Fruit fly (Drosophila melanogaster) whole organism, embryonic: Measurements from ENCODE around the gene CG15014.

ENCODE experiments used
- Blimp-1 ChIP-seq: fragments of 200-800 bp; sonication (Bioruptor generic); optimal IDR thresholded peaks from 3 replicates; lab custom pipeline; 2018; ENCODE audit warnings: missing biosample characterization, missing genetic modification characterization, mild to moderate bottlenecking, moderate library complexity, missing genetic modification reagents
- CG10267 ChIP-seq: fragments of 200-800 bp; sonication (Bioruptor generic); optimal IDR thresholded peaks from 2 replicates; lab custom pipeline; 2018; ENCODE audit warnings: missing biosample characterization, mild to moderate bottlenecking, missing genetic modification characterization, moderate library complexity
- CG10431 ChIP-seq: fragments of 200-800 bp; sonication (Bioruptor generic); optimal IDR thresholded peaks from 3 replicates; lab custom pipeline; 2018; ENCODE audit warnings: missing biosample characterization, mild to moderate bottlenecking, missing genetic modification characterization
- CG10979 ChIP-seq: fragments of 200-800 bp; sonication (Bioruptor generic); optimal IDR thresholded peaks from 2 replicates; lab custom pipeline; 2018; ENCODE audit warnings: missing biosample characterization, mild to moderate bottlenecking, missing genetic modification characterization, moderate library complexity
- CG13287 ChIP-seq: fragments of 200-800 bp; sonication (Bioruptor generic); IDR thresholded peaks from 2 replicates; pipeline ENCODE4 v1.3.6; 2022; ENCODE audit warnings: missing biosample characterization, missing genetic modification characterization; ENCODE audit not compliant: partially characterized antibody
- CG13424 ChIP-seq: fragments of 200-800 bp; sonication (Bioruptor generic); optimal IDR thresholded peaks from 2 replicates; lab custom pipeline; 2019; ENCODE audit warnings: missing biosample characterization, mild to moderate bottlenecking, missing genetic modification characterization, moderate library complexity
- CG14710 ChIP-seq: fragments of 200-800 bp; sonication (Bioruptor generic); optimal IDR thresholded peaks from 3 replicates; lab custom pipeline; 2019; ENCODE audit warnings: missing biosample characterization, mild to moderate bottlenecking, missing genetic modification characterization, moderate library complexity
- CG15011 ChIP-seq: fragments of 200-800 bp; sonication (Bioruptor generic); optimal IDR thresholded peaks from 3 replicates; lab custom pipeline; 2018; ENCODE audit warnings: missing biosample characterization, mild to moderate bottlenecking, missing genetic modification characterization
- CG15514 ChIP-seq: fragments of 200-800 bp; sonication (Bioruptor generic); optimal IDR thresholded peaks from 3 replicates; lab custom pipeline; 2017; ENCODE audit warnings: missing biosample characterization, missing genetic modification characterization, mild to moderate bottlenecking, moderate library complexity, missing genetic modification reagents
- CG18262 ChIP-seq: fragments of 200-800 bp; optimal IDR thresholded peaks from 3 replicates; lab custom pipeline; 2019; ENCODE audit warnings: missing biosample characterization, mild to moderate bottlenecking, missing genetic modification characterization, moderate library complexity
- CG18619 ChIP-seq: fragments of 200-800 bp; sonication (Bioruptor generic); optimal IDR thresholded peaks from 3 replicates; lab custom pipeline; 2017; ENCODE audit warnings: missing biosample characterization, mild to moderate bottlenecking, missing genetic modification characterization
- CG18764 ChIP-seq: fragments of 200-800 bp; sonication (Bioruptor generic); optimal IDR thresholded peaks from 3 replicates; lab custom pipeline; 2016; ENCODE audit warnings: missing biosample characterization, missing genetic modification characterization
- CG2712 ChIP-seq: fragments of 200-800 bp; optimal IDR thresholded peaks from 3 replicates; lab custom pipeline; 2019; ENCODE audit warnings: missing biosample characterization, mild to moderate bottlenecking, missing genetic modification characterization, moderate library complexity
- CG4282 ChIP-seq: fragments of 200-800 bp; sonication (Bioruptor generic); optimal IDR thresholded peaks from 2 replicates; lab custom pipeline; 2016; ENCODE audit warnings: missing biosample characterization, missing genetic modification characterization
- CG6254 ChIP-seq: fragments of 200-800 bp; sonication (Bioruptor generic); optimal IDR thresholded peaks from 3 replicates; lab custom pipeline; 2017; ENCODE audit warnings: mild to moderate bottlenecking, missing biosample characterization, missing genetic modification reagents, missing genetic modification characterization
- CG7745 ChIP-seq: fragments of 200-800 bp; sonication (Bioruptor generic); optimal IDR thresholded peaks from 2 replicates; lab custom pipeline; 2018; ENCODE audit warnings: missing biosample characterization, mild to moderate bottlenecking, missing genetic modification characterization, moderate library complexity
- CG7987 ChIP-seq: fragments of 200-800 bp; sonication (Bioruptor generic); optimal IDR thresholded peaks from 2 replicates; lab custom pipeline; 2018; ENCODE audit warnings: missing biosample characterization, mild to moderate bottlenecking, missing genetic modification characterization, moderate library complexity
- CG9727 ChIP-seq: fragments of 200-800 bp; sonication (Bioruptor generic); optimal IDR thresholded peaks from 3 replicates; lab custom pipeline; 2017; ENCODE audit warnings: missing biosample characterization, mild to moderate bottlenecking, missing genetic modification characterization
- D ChIP-seq, 2 experiments: fragments of 200-800 bp in 1 of 2; fragments of >200 bp in 1 of 2; sonication (Bioruptor generic) in 1 of 2; optimal IDR thresholded peaks; 2 replicates in 1 of 2; 3 replicates in 1 of 2; lab custom pipeline; 2017; ENCODE audit warnings: mild to moderate bottlenecking in 1 of 2, missing biosample characterization in 1 of 2, missing genetic modification characterization in 1 of 2, missing genetic modification reagents in 1 of 2
- D19A ChIP-seq: fragments of 200-800 bp; optimal IDR thresholded peaks from 3 replicates; lab custom pipeline; 2019; ENCODE audit warnings: missing biosample characterization, mild to moderate bottlenecking, missing genetic modification characterization, moderate library complexity
- Kr ChIP-seq: fragments of 200-800 bp; sonication (Bioruptor generic); optimal IDR thresholded peaks from 2 replicates; lab custom pipeline; 2017; ENCODE audit warnings: missing biosample characterization, mild to moderate bottlenecking, missing genetic modification characterization
- Lim3 ChIP-seq: fragments of 200-800 bp; sonication (Bioruptor generic); IDR thresholded peaks from 2 replicates; pipeline ENCODE4 v1.3.6; 2022; ENCODE audit warnings: missing biosample characterization, missing genetic modification characterization
- Nf-YB ChIP-seq: fragments of 200-800 bp; sonication (Bioruptor generic); optimal IDR thresholded peaks from 3 replicates; lab custom pipeline; 2019; ENCODE audit warnings: missing biosample characterization, mild to moderate bottlenecking, missing genetic modification characterization, moderate library complexity
- Oaz ChIP-seq: fragments of 200-800 bp; sonication (Bioruptor generic); IDR thresholded peaks from 2 replicates; pipeline ENCODE4 v1.3.6; 2022; ENCODE audit warnings: missing biosample characterization, missing genetic modification characterization
- Pdp1 ChIP-seq, 2 experiments: fragments of 200-800 bp; sonication (Bioruptor generic); optimal IDR thresholded peaks; 3 replicates each; lab custom pipeline; 2016; ENCODE audit warnings: missing biosample characterization in 2 of 2, missing genetic modification characterization in 2 of 2, mild to moderate bottlenecking in 1 of 2, moderate library complexity in 1 of 2
- Six4 ChIP-seq: fragments of 200-800 bp; sonication (Bioruptor generic); optimal IDR thresholded peaks from 2 replicates; lab custom pipeline; 2016; ENCODE audit warnings: missing biosample characterization, missing genetic modification characterization
- Stat92E ChIP-seq, 3 experiments: fragments of >200 bp in 2 of 3; fragments of 200-800 bp in 1 of 3; sonication (Bioruptor generic) in 1 of 3; optimal IDR thresholded peaks; 2 replicates each; lab custom pipeline; 2017 to 2019; ENCODE audit warnings: missing biosample characterization in 3 of 3, missing genetic modification characterization in 3 of 3, mild to moderate bottlenecking in 1 of 3, moderate library complexity in 1 of 3
- Xbp1 ChIP-seq: fragments of 200-800 bp; sonication (Bioruptor generic); optimal IDR thresholded peaks from 3 replicates; lab custom pipeline; 2016; ENCODE audit warnings: missing biosample characterization, mild to moderate bottlenecking, missing genetic modification characterization
- ac ChIP-seq: fragments of 200-800 bp; sonication (Bioruptor generic); optimal IDR thresholded peaks from 3 replicates; lab custom pipeline; 2017; ENCODE audit warnings: missing biosample characterization, mild to moderate bottlenecking, missing genetic modification characterization
- ara ChIP-seq: fragments of 200-800 bp; sonication (Bioruptor generic); IDR thresholded peaks from 2 replicates; pipeline ENCODE4 v1.3.6; 2022; ENCODE audit warnings: missing biosample characterization, missing genetic modification characterization
- bsh ChIP-seq, 2 experiments: fragments of 200-800 bp; sonication (Bioruptor generic); optimal IDR thresholded peaks; 2 replicates each; lab custom pipeline; 2017 to 2018; ENCODE audit warnings: mild to moderate bottlenecking in 2 of 2, missing biosample characterization in 2 of 2, missing genetic modification characterization in 2 of 2, moderate library complexity in 1 of 2
- chif ChIP-seq, 2 experiments: fragments of 200-800 bp; sonication (Bioruptor generic); optimal IDR thresholded peaks; 3 replicates each; lab custom pipeline; 2016; ENCODE audit warnings: missing biosample characterization in 2 of 2, missing genetic modification characterization in 2 of 2
- gem ChIP-seq: fragments of 200-800 bp; sonication (Bioruptor generic); optimal IDR thresholded peaks from 2 replicates; lab custom pipeline; 2019; ENCODE audit warnings: missing biosample characterization, mild to moderate bottlenecking, missing genetic modification characterization, moderate library complexity
- kni ChIP-seq: fragments of 200-800 bp; sonication (Bioruptor generic); optimal IDR thresholded peaks from 3 replicates; lab custom pipeline; 2017; ENCODE audit warnings: mild to moderate bottlenecking, missing biosample characterization, missing genetic modification reagents, missing genetic modification characterization
- oc ChIP-seq: fragments of 200-800 bp; sonication (Bioruptor generic); optimal IDR thresholded peaks from 2 replicates; lab custom pipeline; 2018; ENCODE audit warnings: missing biosample characterization, mild to moderate bottlenecking, missing genetic modification characterization, moderate library complexity
- odd ChIP-seq: fragments of 200-800 bp; sonication (Bioruptor generic); optimal IDR thresholded peaks from 2 replicates; lab custom pipeline; 2017; ENCODE audit warnings: missing biosample characterization, mild to moderate bottlenecking, missing genetic modification characterization
- onecut ChIP-seq: fragments of 200-800 bp; sonication (Bioruptor generic); IDR thresholded peaks from 2 replicates; pipeline ENCODE4 v1.3.6; 2022; ENCODE audit warnings: missing biosample characterization, missing genetic modification characterization
- otp ChIP-seq: fragments of 200-800 bp; sonication (Bioruptor generic); IDR thresholded peaks from 3 replicates; pipeline ENCODE4, ENCODE4 v1.3.6; 2022; ENCODE audit warnings: missing biosample characterization, missing genetic modification characterization

CG15014 gene

dm6 chr3L:4272167-4272773, 49.8 kb downstream of the CG15014 start (continued):
- TF ChIP-seq CG10267 (tag; lab: Kevin White, UChicago) (peak; percentile 20), Oaz (GFP tag; lab: Robert Waterston, UW) (no peak), CG9727 (peak; percentile 59), CG18262 (tag; lab: Kevin White, UChicago) (peak; percentile 44), CG13424 (tag; lab: Kevin White, UChicago) (peak; percentile 13), CG4282 (GFP tag; lab: Kevin White, UChicago) (no peak), Six4 (no peak), CG10431 (GFP tag; lab: Kevin White, UChicago) (peak; percentile 74), CG10979 (peak; percentile 38), gem (tag; lab: Kevin White, UChicago) (no peak), Blimp-1 (peak; percentile 64), Xbp1 (GFP tag; lab: Kevin White, UChicago) (no peak), ac (GFP tag; lab: Kevin White, UChicago) (peak; percentile 58), bsh (GFP tag; optimal IDR thresholded peaks at IDR 0.05; lab: Kevin White, UChicago) (peak in 1 of 2 experiments; percentile 68), chif (GFP tag; optimal IDR thresholded peaks at IDR 0.05; lab: Kevin White, UChicago) (peak in 1 of 2 experiments; percentile 6), oc (tag; lab: Kevin White, UChicago) (peak; percentile 19), odd (GFP tag; lab: Kevin White, UChicago) (no peak), CG2712 (peak; percentile 23), CG18619 (GFP tag; lab: Kevin White, UChicago) (peak; percentile 14), onecut (GFP tag; lab: Robert Waterston, UW) (peak; percentile 31; the same call in 1 of the 2 replicates), CG18764 (GFP tag; lab: Kevin White, UChicago) (no peak), CG13287 (GFP tag; lab: Robert Waterston, UW) (no peak), Pdp1 (GFP tag; optimal IDR thresholded peaks at IDR 0.05; lab: Kevin White, UChicago) (peak in 1 of 2 experiments; percentile 33), Lim3 (no peak), CG7745 (peak; percentile 43), D (optimal IDR thresholded peaks at IDR 0.05; lab: Kevin White, UChicago) (no peak), D (GFP tag; optimal IDR thresholded peaks at IDR 0.05; lab: Kevin White, UChicago) (peak; percentile 55), CG7987 (GFP tag; lab: Kevin White, UChicago) (peak; percentile 12), ara (GFP tag; lab: Robert Waterston, UW) (peak; percentile 19; the same call in 1 of the 2 replicates), CG14710 (peak; percentile 50), CG15514 (GFP tag; lab: Kevin White, UChicago) (no peak), kni (GFP tag; lab: Kevin White, UChicago) (peak; percentile 92), CG15011 (GFP tag; lab: Kevin White, UChicago) (peak; percentile 2), D19A (tag; lab: Kevin White, UChicago) (no peak), Nf-YB (GFP tag; lab: Kevin White, UChicago) (peak; percentile 18), Kr (GFP tag; lab: Kevin White, UChicago) (peak; percentile 45), CG6254 (peak; percentile 28), otp (GFP tag; lab: Robert Waterston, UW) (peak; percentile 59; the same call in 1 of the 3 replicates), Stat92E (GFP tag; optimal IDR thresholded peaks at IDR 0.05; lab: Kevin White, UChicago) (peak in 1 of 3 experiments; percentile 27)
